Worm (Caenorhabditis elegans): ENCODE results near the gene erg-28.

The erg-28 gene

ce11 chrV:12636248-12636647 is 29.0 kb downstream of the erg-28 start:
- TF ChIP-seq hlh-1 (tag; optimal IDR thresholded peaks at IDR 0.05) (no peak), sem-2 (GFP tag; optimal IDR thresholded peaks at IDR 0.05) (no peak), ham-2 (GFP tag; optimal IDR thresholded peaks at IDR 0.05) (no peak), mls-2 (tag; optimal IDR thresholded peaks at IDR 0.05) (no peak), nhr-12 (tag; optimal IDR thresholded peaks at IDR 0.05) (no peak), ceh-83 (GFP tag; optimal IDR thresholded peaks at IDR 0.05) (no peak), unc-120 (tag; optimal IDR thresholded peaks at IDR 0.05; ENCODE audit: poor library complexity, severe bottlenecking) (no peak), elt-1 (tag; optimal IDR thresholded peaks at IDR 0.05; ENCODE audit: borderline replicate concordance, insufficient read depth) (no peak), nhr-237 (tag; optimal IDR thresholded peaks at IDR 0.05) (no peak), lsy-2 (tag; optimal IDR thresholded peaks at IDR 0.05) (no peak), blmp-1 (tag; optimal IDR thresholded peaks at IDR 0.05) (no peak), pha-4 (tag; optimal IDR thresholded peaks at IDR 0.05) (no peak), flh-1 (GFP tag; optimal IDR thresholded peaks at IDR 0.05) (no peak), elt-3 (tag; optimal IDR thresholded peaks at IDR 0.05) (no peak), mep-1 (tag; optimal IDR thresholded peaks at IDR 0.05) (no peak)

DNA sequence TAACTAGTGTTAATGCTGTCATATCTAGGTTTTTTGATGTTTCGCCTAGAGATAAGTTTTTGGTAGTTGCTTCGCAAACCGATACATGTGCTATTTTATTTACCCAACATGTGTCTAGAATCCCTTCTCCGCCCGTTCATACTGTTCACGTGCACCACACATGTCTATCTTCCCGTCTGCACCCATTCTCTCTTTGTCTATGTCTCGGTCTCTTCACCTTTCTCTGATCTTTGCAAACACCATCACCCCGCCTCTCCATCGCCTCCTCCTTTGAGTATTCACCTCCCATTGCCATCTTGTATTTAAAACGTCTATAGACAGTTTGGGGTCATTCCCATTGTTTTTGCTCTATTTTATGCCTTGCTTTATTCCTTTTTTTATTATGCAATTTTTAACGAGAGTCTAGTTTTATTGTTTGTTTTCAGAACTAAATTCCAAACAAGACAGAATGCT is 30.1 kb downstream of the erg-28 start, which contains the start of gene F56H9.2:
Gene F56H9.2, plus strand, starts transcription at position 426 of the 453 bp plus-strand sequence.
- no peak for TF ChIP-seq drap-1 (GFP tag; optimal IDR thresholded peaks at IDR 0.05)
- TF ChIP-seq nhr-2 (tag; optimal IDR thresholded peaks at IDR 0.05), result peak; percentile 55
- TF ChIP-seq hlh-1 (tag; optimal IDR thresholded peaks at IDR 0.05), result no peak
- TF ChIP-seq nhr-237 (tag; optimal IDR thresholded peaks at IDR 0.05), result no peak
- peak; percentile 4 for TF ChIP-seq mep-1 (tag; optimal IDR thresholded peaks at IDR 0.05)
- TF ChIP-seq M03D4.4 (tag; optimal IDR thresholded peaks at IDR 0.05), result no peak
- TF ChIP-seq ces-1 (GFP tag; optimal IDR thresholded peaks at IDR 0.05), result no peak
- peak; percentile 17 for TF ChIP-seq ceh-39 (tag; optimal IDR thresholded peaks at IDR 0.05)
- TF ChIP-seq cnd-1 (tag; optimal IDR thresholded peaks at IDR 0.05), result no peak
- peak; percentile 61 for TF ChIP-seq elt-3 (tag; optimal IDR thresholded peaks at IDR 0.05)
- TF ChIP-seq pha-4 (tag; optimal IDR thresholded peaks at IDR 0.05), result peak; percentile 71
- TF ChIP-seq unc-62 (GFP tag; optimal IDR thresholded peaks at IDR 0.05), result peak; percentile 25
- TF ChIP-seq lsy-2 (tag; optimal IDR thresholded peaks at IDR 0.05), result peak; percentile 18
- no peak for TF ChIP-seq sem-2 (GFP tag; optimal IDR thresholded peaks at IDR 0.05)
- TF ChIP-seq bed-3 (GFP tag; optimal IDR thresholded peaks at IDR 0.05), result no peak
- TF ChIP-seq blmp-1 (tag; optimal IDR thresholded peaks at IDR 0.05), result no peak
- TF ChIP-seq lin-32 (GFP tag; optimal IDR thresholded peaks at IDR 0.05), result no peak

ce11 chrV:12637764-12638502 is 30.7 kb downstream of the erg-28 start:
- no peak for TF ChIP-seq mab-5 (tag; optimal IDR thresholded peaks at IDR 0.05)
- TF ChIP-seq flh-1 (GFP tag; optimal IDR thresholded peaks at IDR 0.05), result no peak
- TF ChIP-seq ham-2 (GFP tag; optimal IDR thresholded peaks at IDR 0.05), result no peak
- no peak for TF ChIP-seq sptf-1 (tag; optimal IDR thresholded peaks at IDR 0.05)
- no peak for TF ChIP-seq unc-39 (tag; optimal IDR thresholded peaks at IDR 0.05)
- TF ChIP-seq mep-1 (tag; optimal IDR thresholded peaks at IDR 0.05), result no peak
- TF ChIP-seq cnd-1 (tag; optimal IDR thresholded peaks at IDR 0.05), result no peak
- no peak for TF ChIP-seq nhr-237 (tag; optimal IDR thresholded peaks at IDR 0.05)
- TF ChIP-seq hlh-1 (tag; optimal IDR thresholded peaks at IDR 0.05), result no peak
- no peak for TF ChIP-seq nhr-28 (tag; optimal IDR thresholded peaks at IDR 0.05)
- TF ChIP-seq pha-4 (tag; optimal IDR thresholded peaks at IDR 0.05), result no peak
- TF ChIP-seq ceh-39 (tag; optimal IDR thresholded peaks at IDR 0.05), result no peak

- TF ChIP-seq nhr-2 (tag; optimal IDR thresholded peaks at IDR 0.05) (no peak), mls-2 (tag; optimal IDR thresholded peaks at IDR 0.05) (no peak), unc-62 (GFP tag; optimal IDR thresholded peaks at IDR 0.05) (no peak), mep-1 (tag; optimal IDR thresholded peaks at IDR 0.05) (no peak), sem-2 (GFP tag; optimal IDR thresholded peaks at IDR 0.05) (no peak), hlh-1 (tag; optimal IDR thresholded peaks at IDR 0.05) (no peak), pha-4 (tag; optimal IDR thresholded peaks at IDR 0.05) (no peak), nhr-237 (tag; optimal IDR thresholded peaks at IDR 0.05) (no peak), tbx-8 (GFP tag; optimal IDR thresholded peaks at IDR 0.05) (no peak)
Observed at ce11 chrV:12640384-12640783, 33.2 kb downstream of the erg-28 start, which contains the start of gene gpa-8. gpa-8 (minus strand) TSS chrV:12640484.

DNA sequence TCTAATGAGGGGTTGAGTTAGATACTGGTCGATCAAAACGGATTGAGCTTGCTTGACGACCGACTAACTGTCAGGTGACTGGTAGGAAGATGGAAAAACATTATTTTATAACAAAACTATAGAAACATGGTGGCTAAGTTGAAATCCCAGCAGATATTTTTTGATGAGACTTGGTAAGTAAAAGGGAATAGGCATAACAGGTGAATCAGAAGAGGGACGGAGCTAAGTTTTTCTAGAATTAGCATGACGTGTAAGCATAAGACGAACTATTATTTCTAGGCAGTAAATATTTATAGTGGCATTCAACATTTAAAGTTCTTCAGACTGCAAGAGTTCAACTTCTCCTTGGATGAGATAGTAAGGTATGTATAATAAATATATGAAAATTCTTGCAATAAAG is 37.3 kb downstream of the erg-28 start, which contains the start of gene F56H9.8:
Gene F56H9.8, plus strand, starts transcription at position 301 of the 400 bp plus-strand sequence.
- no peak for TF ChIP-seq mab-5 (tag; optimal IDR thresholded peaks at IDR 0.05)
- no peak for TF ChIP-seq sem-2 (GFP tag; optimal IDR thresholded peaks at IDR 0.05)
- TF ChIP-seq mep-1 (tag; optimal IDR thresholded peaks at IDR 0.05), result no peak
- no peak for TF ChIP-seq M03D4.4 (tag; optimal IDR thresholded peaks at IDR 0.05)
